Fruit fly (Drosophila melanogaster): ENCODE results near the gene CrzR.

- TF ChIP-seq Sox102F (GFP tag; optimal IDR thresholded peaks at IDR 0.05) (no peak), OdsH (GFP tag; optimal IDR thresholded peaks at IDR 0.05) (no peak), CG15336 (GFP tag; IDR thresholded peaks at IDR 0.05) (no peak), svp (GFP tag) (no peak), cyc (GFP tag; optimal IDR thresholded peaks at IDR 0.05) (no peak), dsx (GFP tag; optimal IDR thresholded peaks at IDR 0.05; ENCODE audit: poor library complexity, severe bottlenecking) (no peak), spab (GFP tag; optimal IDR thresholded peaks at IDR 0.05) (no peak), CG7368 (GFP tag; optimal IDR thresholded peaks at IDR 0.05) (no peak), CG16779 (tag; optimal IDR thresholded peaks at IDR 0.05) (no peak), CG9139 (GFP tag; optimal IDR thresholded peaks at IDR 0.05) (no peak), Eip78C (GFP tag) (no peak), CG6276 (GFP tag; optimal IDR thresholded peaks at IDR 0.05) (no peak)
Observed at dm6 chr3L:12350307-12350706, 1.0 kb downstream of the CrzR start.
